Worm (Caenorhabditis elegans) whole organism, L2 larva: ENCODE results near the gene C41G6.12.

Source experiments
- C34F6.9 ChIP-seq: fragments of 150-350 bp; optimal IDR thresholded peaks from 2 replicates; lab custom pipeline; 2014; ENCODE audit warnings: missing biosample characterization, missing genetic modification characterization
- F13H6.1 ChIP-seq: sonication (generic microtip); optimal IDR thresholded peaks from 2 replicates; lab custom pipeline; 2016; ENCODE audit warnings: missing genetic modification characterization, missing compliant biosample characterization
- R02D3.7 ChIP-seq: fragments of 150-350 bp; optimal IDR thresholded peaks from 2 replicates; lab custom pipeline; 2014; ENCODE audit warnings: missing biosample characterization, missing genetic modification characterization
- Y55F3AM.14 ChIP-seq: fragments of 200-800 bp; sonication (Bioruptor generic); optimal IDR thresholded peaks from 2 replicates; lab custom pipeline; 2018; ENCODE audit warnings: mild to moderate bottlenecking, missing genetic modification characterization, missing compliant biosample characterization
- ZK546.5 ChIP-seq: sonication (generic microtip); optimal IDR thresholded peaks from 2 replicates; lab custom pipeline; 2017; ENCODE audit warnings: missing biosample characterization, missing genetic modification characterization
- alr-1 ChIP-seq: fragments of 150-350 bp; optimal IDR thresholded peaks from 2 replicates; lab custom pipeline; 2014; ENCODE audit warnings: missing biosample characterization, missing genetic modification characterization
- aly-2 ChIP-seq: fragments of 150-350 bp; optimal IDR thresholded peaks from 2 replicates; lab custom pipeline; 2014; ENCODE audit warnings: missing biosample characterization, missing genetic modification characterization
- ama-1 ChIP-seq: fragments of 150-350 bp; optimal IDR thresholded peaks from 2 replicates; lab custom pipeline; 2018; ENCODE audit warnings: inconsistent platforms
- blmp-1 ChIP-seq: sonication (generic microtip); optimal IDR thresholded peaks from 2 replicates; lab custom pipeline; 2017; ENCODE audit warnings: missing genetic modification characterization, mild to moderate bottlenecking, missing compliant biosample characterization, antibody characterized with exemption, moderate library complexity; ENCODE audit not compliant: insufficient read depth
- ceh-16 ChIP-seq: fragments of 150-350 bp; optimal IDR thresholded peaks from 2 replicates; lab custom pipeline; 2014; ENCODE audit warnings: missing biosample characterization, missing genetic modification characterization
- ceh-82 ChIP-seq: fragments of 150-350 bp; optimal IDR thresholded peaks from 2 replicates; lab custom pipeline; 2014; ENCODE audit warnings: missing biosample characterization, missing genetic modification characterization
- crh-2 ChIP-seq: sonication (generic microtip); optimal IDR thresholded peaks from 2 replicates; lab custom pipeline; 2017; ENCODE audit warnings: missing biosample characterization, missing genetic modification characterization
- dmd-4 ChIP-seq: sonication (generic microtip); optimal IDR thresholded peaks from 2 replicates; lab custom pipeline; 2017; ENCODE audit warnings: missing biosample characterization, missing genetic modification characterization
- egl-27 ChIP-seq: sonication (generic microtip); optimal IDR thresholded peaks from 3 replicates; lab custom pipeline; 2017; ENCODE audit warnings: missing biosample characterization, missing genetic modification reagents, missing genetic modification characterization
- elt-1 ChIP-seq: fragments of 150-350 bp; optimal IDR thresholded peaks from 2 replicates; lab custom pipeline; 2014; ENCODE audit warnings: missing biosample characterization, missing genetic modification characterization
- elt-3 ChIP-seq: sonication (generic microtip); optimal IDR thresholded peaks from 2 replicates; lab custom pipeline; 2017; ENCODE audit warnings: missing biosample characterization, missing genetic modification characterization
- fos-1 ChIP-seq: fragments of 150-350 bp; optimal IDR thresholded peaks from 2 replicates; lab custom pipeline; 2014; ENCODE audit warnings: missing biosample characterization, missing genetic modification characterization
- gmeb-1 ChIP-seq: fragments of 150-350 bp; optimal IDR thresholded peaks from 2 replicates; lab custom pipeline; 2014; ENCODE audit warnings: missing biosample characterization, missing genetic modification characterization
- lin-11 ChIP-seq: fragments of 150-350 bp; sonication (generic microtip); optimal IDR thresholded peaks from 2 replicates; lab custom pipeline; 2014; ENCODE audit warnings: missing biosample characterization, missing genetic modification characterization, inconsistent platforms, mixed read lengths
- lin-13 ChIP-seq: fragments of 150-350 bp; optimal IDR thresholded peaks from 2 replicates; lab custom pipeline; 2014; ENCODE audit warnings: missing biosample characterization, missing genetic modification reagents, missing genetic modification characterization
- lin-39 ChIP-seq: fragments of 150-350 bp; optimal IDR thresholded peaks from 2 replicates; lab custom pipeline; 2014; ENCODE audit warnings: missing biosample characterization, missing genetic modification reagents, missing genetic modification characterization
- lsy-2 ChIP-seq, 2 experiments: fragments of 150-350 bp in 1 of 2; sonication (generic microtip) in 1 of 2; optimal IDR thresholded peaks; 2 replicates each; lab custom pipeline; 2014 to 2017; ENCODE audit warnings: missing biosample characterization in 2 of 2, missing genetic modification characterization in 2 of 2
- mab-5 ChIP-seq: fragments of 150-350 bp; optimal IDR thresholded peaks from 2 replicates; lab custom pipeline; 2014; ENCODE audit warnings: missing biosample characterization, missing genetic modification characterization
- mbf-1 ChIP-seq: sonication (generic microtip); optimal IDR thresholded peaks from 2 replicates; lab custom pipeline; 2017; ENCODE audit warnings: missing biosample characterization, missing genetic modification characterization
- mdl-1 ChIP-seq, 2 experiments: fragments of 150-350 bp in 1 of 2; sonication (generic microtip) in 1 of 2; optimal IDR thresholded peaks; 2 replicates each; lab custom pipeline; 2017; ENCODE audit warnings: missing biosample characterization in 2 of 2, missing genetic modification characterization in 2 of 2
- nhr-10 ChIP-seq: sonication (generic microtip); optimal IDR thresholded peaks from 2 replicates; lab custom pipeline; 2017; ENCODE audit warnings: missing biosample characterization, missing genetic modification characterization
- nhr-11 ChIP-seq: fragments of 150-350 bp; optimal IDR thresholded peaks from 2 replicates; lab custom pipeline; 2014; ENCODE audit warnings: missing biosample characterization, missing genetic modification characterization
- nhr-12 ChIP-seq: fragments of 150-350 bp; optimal IDR thresholded peaks from 2 replicates; lab custom pipeline; 2014; ENCODE audit warnings: missing biosample characterization, missing genetic modification characterization
- nhr-129 ChIP-seq: fragments of 150-350 bp; optimal IDR thresholded peaks from 2 replicates; lab custom pipeline; 2014; ENCODE audit warnings: missing biosample characterization, missing genetic modification characterization
- nhr-21 ChIP-seq: fragments of 150-350 bp; optimal IDR thresholded peaks from 2 replicates; lab custom pipeline; 2014; ENCODE audit warnings: missing biosample characterization, missing genetic modification characterization
- nhr-23 ChIP-seq: fragments of 150-350 bp; optimal IDR thresholded peaks from 2 replicates; lab custom pipeline; 2014; ENCODE audit warnings: missing biosample characterization, missing genetic modification reagents, missing genetic modification characterization
- nhr-237 ChIP-seq: fragments of 150-350 bp; optimal IDR thresholded peaks from 2 replicates; lab custom pipeline; 2014; ENCODE audit warnings: missing biosample characterization, missing genetic modification characterization
- nhr-25 ChIP-seq: fragments of 150-350 bp; sonication (generic microtip); optimal IDR thresholded peaks from 3 replicates; lab custom pipeline; 2014; ENCODE audit warnings: missing biosample characterization, missing genetic modification characterization
- nhr-6 ChIP-seq: fragments of 150-350 bp; optimal IDR thresholded peaks from 2 replicates; lab custom pipeline; 2014; ENCODE audit warnings: missing biosample characterization, missing genetic modification characterization
- nhr-77 ChIP-seq: fragments of 150-350 bp; optimal IDR thresholded peaks from 2 replicates; lab custom pipeline; 2014; ENCODE audit warnings: missing biosample characterization, missing genetic modification characterization
- peb-1 ChIP-seq: fragments of 150-350 bp; optimal IDR thresholded peaks from 2 replicates; lab custom pipeline; 2014; ENCODE audit warnings: missing biosample characterization, missing genetic modification characterization
- sem-4 ChIP-seq: fragments of 150-350 bp; optimal IDR thresholded peaks from 2 replicates; lab custom pipeline; 2014; ENCODE audit warnings: missing biosample characterization, missing genetic modification reagents, missing genetic modification characterization
- skn-1 ChIP-seq: sonication (generic microtip); optimal IDR thresholded peaks from 2 replicates; lab custom pipeline; 2017; ENCODE audit warnings: missing biosample characterization, missing genetic modification characterization
- sma-3 ChIP-seq: sonication (generic microtip); optimal IDR thresholded peaks from 2 replicates; lab custom pipeline; 2016; ENCODE audit warnings: missing genetic modification reagents, missing genetic modification characterization, missing compliant biosample characterization
- sma-9 ChIP-seq, 2 experiments: fragments of 150-350 bp in 1 of 2; sonication (generic microtip) in 1 of 2; optimal IDR thresholded peaks; 2 replicates each; lab custom pipeline; 2014 to 2016; ENCODE audit warnings: missing genetic modification characterization in 2 of 2, mild to moderate bottlenecking in 1 of 2, missing biosample characterization in 1 of 2, missing compliant biosample characterization in 1 of 2, missing genetic modification reagents in 1 of 2, moderate library complexity in 1 of 2
- snpc-4 ChIP-seq: fragments of 150-350 bp; optimal IDR thresholded peaks from 2 replicates; lab custom pipeline; 2014; ENCODE audit warnings: missing biosample characterization, missing genetic modification characterization
- unc-39 ChIP-seq: fragments of 150-350 bp; optimal IDR thresholded peaks from 2 replicates; lab custom pipeline; 2014; ENCODE audit warnings: missing biosample characterization, missing genetic modification characterization
- unc-55 ChIP-seq: fragments of 150-350 bp; sonication (generic microtip); optimal IDR thresholded peaks from 3 replicates; lab custom pipeline; 2014; ENCODE audit warnings: missing biosample characterization, missing genetic modification reagents, missing genetic modification characterization
- unc-62 ChIP-seq: fragments of 150-350 bp; optimal IDR thresholded peaks from 2 replicates; lab custom pipeline; 2014; ENCODE audit warnings: missing biosample characterization, missing genetic modification reagents, missing genetic modification characterization
- zag-1 ChIP-seq: fragments of 150-350 bp; optimal IDR thresholded peaks from 2 replicates; lab custom pipeline; 2014; ENCODE audit warnings: missing biosample characterization, missing genetic modification characterization
- ztf-1 ChIP-seq: fragments of 200-800 bp; sonication (Bioruptor generic); conservative IDR thresholded peaks from 2 replicates; pipeline ENCODE4 v1.3.6; 2022; ENCODE audit warnings: missing genetic modification characterization, missing compliant biosample characterization
- ztf-11 ChIP-seq: sonication (generic microtip); optimal IDR thresholded peaks from 2 replicates; lab custom pipeline; 2017; ENCODE audit warnings: missing biosample characterization, missing genetic modification characterization
- ztf-4 ChIP-seq: fragments of 150-350 bp; optimal IDR thresholded peaks from 2 replicates; lab custom pipeline; 2014; ENCODE audit warnings: missing biosample characterization, missing genetic modification characterization

The C41G6.12 gene

DNA sequence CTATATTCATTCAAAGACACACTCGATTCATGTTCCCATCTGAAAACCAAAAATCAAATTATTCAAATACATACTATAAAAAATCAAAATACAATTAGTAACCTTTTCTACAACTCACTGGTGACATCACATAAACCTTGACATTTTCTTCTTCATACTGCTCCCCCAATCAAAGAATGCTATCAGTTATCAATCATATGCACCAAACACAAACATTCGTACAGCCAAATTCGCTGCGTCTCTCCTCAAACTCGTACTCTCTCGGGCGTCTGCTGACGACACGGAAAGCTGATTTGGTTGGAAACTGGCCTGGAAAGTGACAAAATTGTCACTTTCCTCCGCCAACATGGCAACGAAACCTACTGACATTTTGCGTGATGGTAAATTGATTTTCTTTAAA lies 15.2 kb downstream of the C41G6.12 start, which contains the start of gene plc-2:
plc-2 (plus strand) TSS at position 196 of the 400 bp plus-strand sequence.
- peak; percentile 76 for TF ChIP-seq fos-1 (tag; lab: Kevin White, UChicago)
- peak; percentile 18 for TF ChIP-seq crh-2 (tag; lab: Kevin White, UChicago)
- TF ChIP-seq nhr-10 = no peak
- no peak for TF ChIP-seq nhr-12 (tag; lab: Kevin White, UChicago)

- TF ChIP-seq skn-1 = no peak
- no peak for TF ChIP-seq peb-1 (tag; lab: Kevin White, UChicago)
- TF ChIP-seq lin-39 = no peak
- no peak for TF ChIP-seq nhr-129
- no peak for TF ChIP-seq nhr-11
- TF ChIP-seq C34F6.9 (tag; lab: Kevin White, UChicago) = no peak
- no peak for TF ChIP-seq mbf-1 (tag; lab: Kevin White, UChicago)
- no peak for TF ChIP-seq unc-39
- no peak for TF ChIP-seq sem-4
- no peak for TF ChIP-seq ztf-1 (GFP tag; lab: Robert Waterston, UW)
- TF ChIP-seq F13H6.1 (tag; lab: Kevin White, UChicago) = no peak
- TF ChIP-seq sma-3 = no peak
These were observed 15.6 kb downstream of the C41G6.12 start for ce11 chrV:15191971-15192370.

DNA sequence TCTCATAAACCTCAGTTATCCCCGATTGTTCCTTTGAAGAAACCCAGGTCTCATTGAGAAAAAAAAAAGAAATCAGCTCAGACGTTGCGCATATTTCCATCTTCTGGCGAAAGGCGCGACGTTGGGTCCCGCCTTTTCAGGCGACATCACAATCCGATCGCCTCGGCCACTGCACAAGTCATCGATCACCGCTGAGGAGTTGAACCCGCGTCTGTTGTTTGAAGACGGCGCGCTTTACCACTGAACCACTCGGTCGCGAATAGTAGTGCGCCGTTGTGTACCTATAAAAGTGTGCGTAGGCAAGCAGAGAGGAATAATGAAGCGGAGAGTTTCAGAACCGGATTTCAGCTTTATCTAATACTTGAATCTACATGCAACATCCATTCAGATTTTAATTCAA lies 16.7 kb downstream of the C41G6.12 start, which contains the start of gene Y75B12B.11:
Y75B12B.11 (plus strand) TSS at position 394 of the 400 bp plus-strand sequence.
- TF ChIP-seq gmeb-1 (tag; lab: Kevin White, UChicago) = peak; percentile 76
- TF ChIP-seq ceh-82 (tag; lab: Kevin White, UChicago) = no peak
- no peak for TF ChIP-seq dmd-4 (tag; lab: Kevin White, UChicago)
- no peak for TF ChIP-seq ZK546.5 (tag; lab: Kevin White, UChicago)
- no peak for TF ChIP-seq elt-1 (tag; lab: Kevin White, UChicago)
- TF ChIP-seq sma-9 (GFP tag; optimal IDR thresholded peaks at IDR 0.05; lab: Kevin White, UChicago) = peak; percentile 83
- no peak for TF ChIP-seq sma-9 (tag; optimal IDR thresholded peaks at IDR 0.05; lab: Kevin White, UChicago)
- no peak for TF ChIP-seq nhr-25 (tag; lab: Kevin White, UChicago)
- no peak for TF ChIP-seq peb-1 (tag; lab: Kevin White, UChicago)
- no peak for TF ChIP-seq nhr-10
- TF ChIP-seq lin-11 = peak; percentile 66
- TF ChIP-seq alr-1 (tag; lab: Kevin White, UChicago) = no peak
- TF ChIP-seq ztf-11 = no peak
- peak; percentile 76 for TF ChIP-seq lin-13 (GFP tag; lab: Kevin White, UChicago)
- TF ChIP-seq nhr-11 = no peak
- no peak for TF ChIP-seq skn-1
- TF ChIP-seq elt-3 (tag; lab: Kevin White, UChicago) = no peak
- TF ChIP-seq lsy-2 (tag; optimal IDR thresholded peaks at IDR 0.05; lab: Kevin White, UChicago) = peak; percentile 25 to 63
- TF ChIP-seq sma-3 = peak; percentile 80
- TF ChIP-seq nhr-21 (tag; lab: Kevin White, UChicago) = peak; percentile 81
- TF ChIP-seq ama-1 = peak; percentile 89
- TF ChIP-seq Y55F3AM.14 = peak; percentile 77
- TF ChIP-seq crh-2 (tag; lab: Kevin White, UChicago) = peak; percentile 82
- TF ChIP-seq nhr-129 = peak; percentile 88
- peak; percentile 75 for TF ChIP-seq sem-4
- no peak for TF ChIP-seq zag-1
- peak; percentile 32 for TF ChIP-seq blmp-1
- TF ChIP-seq unc-39 = no peak
- TF ChIP-seq aly-2 (tag; lab: Kevin White, UChicago) = no peak
- peak; percentile 2 for TF ChIP-seq mab-5
- TF ChIP-seq nhr-23 (tag; lab: Kevin White, UChicago) = no peak
- TF ChIP-seq ztf-1 (GFP tag; lab: Robert Waterston, UW) = no peak
- TF ChIP-seq egl-27 (tag; lab: Kevin White, UChicago) = peak; percentile 56
- TF ChIP-seq ztf-4 (tag; lab: Kevin White, UChicago) = peak; percentile 70
- no peak for TF ChIP-seq R02D3.7 (tag; lab: Kevin White, UChicago)
- no peak for TF ChIP-seq nhr-237 (tag; lab: Kevin White, UChicago)
- peak; percentile 69 for TF ChIP-seq F13H6.1 (tag; lab: Kevin White, UChicago)
- peak; percentile 73 for TF ChIP-seq unc-55 (GFP tag; lab: Kevin White, UChicago)
- TF ChIP-seq C34F6.9 (tag; lab: Kevin White, UChicago) = peak; percentile 62
- TF ChIP-seq nhr-6 (tag; lab: Kevin White, UChicago) = no peak
- peak; percentile 33 for TF ChIP-seq ceh-16 (tag; lab: Kevin White, UChicago)
- no peak for TF ChIP-seq lin-39
- peak; percentile 55 for TF ChIP-seq snpc-4
- TF ChIP-seq nhr-12 (tag; lab: Kevin White, UChicago) = no peak
- TF ChIP-seq mbf-1 (tag; lab: Kevin White, UChicago) = no peak
- TF ChIP-seq mdl-1 (tag; optimal IDR thresholded peaks at IDR 0.05; lab: Kevin White, UChicago) = no peak
- TF ChIP-seq fos-1 (tag; lab: Kevin White, UChicago) = peak; percentile 67
- no peak for TF ChIP-seq nhr-77 (tag; lab: Kevin White, UChicago)
- no peak for TF ChIP-seq unc-62 (GFP tag; lab: Kevin White, UChicago)
